Worm (Caenorhabditis elegans): Measurements from ENCODE around the gene nxf-2.

DNA sequence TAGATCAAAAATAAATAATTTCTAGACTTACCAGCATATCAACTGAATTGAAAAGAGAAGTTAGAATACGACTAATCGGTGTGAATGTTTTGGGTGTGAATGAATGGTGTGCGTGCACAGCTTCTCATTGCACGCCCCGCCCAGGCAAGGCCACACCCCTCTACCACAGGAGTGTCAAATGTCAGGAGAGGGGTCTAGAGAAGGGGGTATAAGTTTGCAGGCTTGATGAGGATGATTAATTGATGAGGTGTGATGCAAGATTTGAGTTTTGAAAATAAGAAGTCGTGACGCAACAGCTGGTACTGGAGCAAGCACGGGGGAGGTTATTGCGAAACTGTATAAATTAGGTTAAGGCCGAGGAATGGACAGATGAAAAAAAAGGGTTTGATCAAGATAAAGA lies 14.6 kb upstream of the nxf-2 start, which contains the start of gene egl-1:
- TF ChIP-seq ama-1 (optimal IDR thresholded peaks at IDR 0.05) = no peak
- no peak for TF ChIP-seq ceh-36 (tag; optimal IDR thresholded peaks at IDR 0.05)
- TF ChIP-seq F13C5.2 (tag; optimal IDR thresholded peaks at IDR 0.05) = no peak
- TF ChIP-seq tbx-11 (GFP tag; IDR thresholded peaks at IDR 0.05) = no peak
- no peak for TF ChIP-seq tbx-37 (GFP tag; conservative IDR thresholded peaks at IDR 0.05)
- TF ChIP-seq aly-1 (tag; optimal IDR thresholded peaks at IDR 0.05) = no peak
- no peak for TF ChIP-seq hmg-4 (GFP tag; optimal IDR thresholded peaks at IDR 0.05)
